Fruit fly (Drosophila melanogaster): ENCODE results near the gene CG12099.

Gene CG12099

dm6 chr3L:1591692-1592371, 33.5 kb upstream of the CG12099 start (continued):
- TF ChIP-seq disco-r (GFP tag; optimal IDR thresholded peaks at IDR 0.05): no peak
- peak in 1 of 2 experiments; percentile 23 for TF ChIP-seq Pdp1 (GFP tag; optimal IDR thresholded peaks at IDR 0.05)
- no peak for TF ChIP-seq jigr1 (GFP tag; IDR thresholded peaks at IDR 0.05)
- TF ChIP-seq sens (GFP tag): peak; percentile 86
- TF ChIP-seq Hsf (GFP tag; optimal IDR thresholded peaks at IDR 0.05): peak; percentile 25
- no peak for TF ChIP-seq HLH4C (GFP tag; IDR thresholded peaks at IDR 0.05; ENCODE audit: partially characterized antibody)
- TF ChIP-seq CG17361 (GFP tag; IDR thresholded peaks at IDR 0.05): no peak
- TF ChIP-seq Hmr (GFP tag; optimal IDR thresholded peaks at IDR 0.05): peak; percentile 94
- peak; percentile 66; the same call in 1 of the 3 replicates for TF ChIP-seq so (GFP tag; IDR thresholded peaks at IDR 0.05)
- TF ChIP-seq bsh (GFP tag; optimal IDR thresholded peaks at IDR 0.05): no peak
- peak; percentile 54 for TF ChIP-seq CG11723 (GFP tag; optimal IDR thresholded peaks at IDR 0.05)
- peak; percentile 53 for TF ChIP-seq grau (tag; optimal IDR thresholded peaks at IDR 0.05)
- no peak for TF ChIP-seq bbx (GFP tag; IDR thresholded peaks at IDR 0.05; ENCODE audit: partially characterized antibody)
- TF ChIP-seq lab (GFP tag; optimal IDR thresholded peaks at IDR 0.05): peak; percentile 97
- peak; percentile 79 for TF ChIP-seq CG1233 (GFP tag; optimal IDR thresholded peaks at IDR 0.05)
- TF ChIP-seq CG18011 (GFP tag; optimal IDR thresholded peaks at IDR 0.05): peak; percentile 62
- no peak for TF ChIP-seq ato (GFP tag; IDR thresholded peaks at IDR 0.05; ENCODE audit: partially characterized antibody)
- peak; percentile 94 for TF ChIP-seq CG12071 (GFP tag; optimal IDR thresholded peaks at IDR 0.05)
- peak; percentile 26 for TF ChIP-seq CG8089 (GFP tag; optimal IDR thresholded peaks at IDR 0.05)
- TF ChIP-seq Nf-YB (GFP tag; optimal IDR thresholded peaks at IDR 0.05): no peak
- no peak for TF ChIP-seq jing (GFP tag; optimal IDR thresholded peaks at IDR 0.05)
- peak; percentile 62 for TF ChIP-seq CoRest (tag; optimal IDR thresholded peaks at IDR 0.05)
- TF ChIP-seq fd96Cb (tag; optimal IDR thresholded peaks at IDR 0.05): peak; percentile 19
- TF ChIP-seq CG4854 (GFP tag; optimal IDR thresholded peaks at IDR 0.05): no peak
- TF ChIP-seq hb (GFP tag; IDR thresholded peaks at IDR 0.05; ENCODE audit: partially characterized antibody): no peak
- TF ChIP-seq odd (GFP tag; optimal IDR thresholded peaks at IDR 0.05): no peak
- TF ChIP-seq CG34376 (GFP tag; optimal IDR thresholded peaks at IDR 0.05): peak; percentile 83
- no peak for TF ChIP-seq Stat92E (GFP tag; optimal IDR thresholded peaks at IDR 0.05)
- peak; percentile 30 for TF ChIP-seq CG8359 (GFP tag; optimal IDR thresholded peaks at IDR 0.05; ENCODE audit: borderline replicate concordance)
- TF ChIP-seq NFAT (GFP tag; IDR thresholded peaks at IDR 0.05): 0 out of 2 replicates have a peak, but pooled peaks have one; percentile 41
- no peak for TF ChIP-seq BEAF-32 (GFP tag; optimal IDR thresholded peaks at IDR 0.05)
- TF ChIP-seq CG1529 (GFP tag; optimal IDR thresholded peaks at IDR 0.05): peak; percentile 6
- TF ChIP-seq CG3065 (GFP tag; optimal IDR thresholded peaks at IDR 0.05): peak; percentile 3
- peak; percentile 71; the same call in 1 of the 2 replicates for TF ChIP-seq seq (GFP tag; IDR thresholded peaks at IDR 0.05)
- TF ChIP-seq Elba2 (GFP tag; optimal IDR thresholded peaks at IDR 0.05): no peak
- no peak for TF ChIP-seq pum (GFP tag; optimal IDR thresholded peaks at IDR 0.05)
- no peak for TF ChIP-seq CG6254 (GFP tag; optimal IDR thresholded peaks at IDR 0.05)
- TF ChIP-seq slp2 (GFP tag; optimal IDR thresholded peaks at IDR 0.05): no peak
- TF ChIP-seq CG34224 (GFP tag; IDR thresholded peaks at IDR 0.05; ENCODE audit: partially characterized antibody): no peak
- TF ChIP-seq Adf1 (GFP tag; IDR thresholded peaks at IDR 0.05): peak; percentile 64; the same call in 1 of the 2 replicates
- no peak for TF ChIP-seq CG4424 (GFP tag; optimal IDR thresholded peaks at IDR 0.05)
- TF ChIP-seq CG10543 (GFP tag; optimal IDR thresholded peaks at IDR 0.05): peak; percentile 82
- peak; percentile 58 for TF ChIP-seq CG10654 (GFP tag; optimal IDR thresholded peaks at IDR 0.05)
- TF ChIP-seq CG9437 (GFP tag; optimal IDR thresholded peaks at IDR 0.05): no peak
- peak; percentile 43; the same call in 1 of the 2 replicates for TF ChIP-seq chm (GFP tag; IDR thresholded peaks at IDR 0.05)
- no peak for TF ChIP-seq Hmx (GFP tag; optimal IDR thresholded peaks at IDR 0.05)
- no peak for TF ChIP-seq Mes4 (GFP tag; optimal IDR thresholded peaks at IDR 0.05)
- TF ChIP-seq cas (GFP tag; IDR thresholded peaks at IDR 0.05): no peak
